ENCODE assay signal across 1 fruit fly cellular context in genomic region chrX:19193336-19193735, dm6.
TF ChIP-seq lines count a peak whose summit lies in the region.

Gene CG7914, minus strand, starts transcription at chrX:19193448.
Gene CG14194, plus strand, starts transcription at chrX:19193555.

TF ChIP-seq in whole organism, embryonic, 481 proteins besides CTCF, POLR2A, EP300 and RAD21 (continued from another document and continues in another):
- peak; percentile 69; the same call in 1 of the 2 replicates for TF ChIP-seq hbn (GFP tag; IDR thresholded peaks at IDR 0.05; lab: Robert Waterston, UW; ENCODE audit: partially characterized antibody)
- peak; percentile 86 for TF ChIP-seq hb (GFP tag; IDR thresholded peaks at IDR 0.05; lab: Robert Waterston, UW; ENCODE audit: partially characterized antibody)
- TF ChIP-seq CG11560 (tag; IDR thresholded peaks at IDR 0.05; lab: Robert Waterston, UW) = no peak
- TF ChIP-seq MBD-R2 (GFP tag; IDR thresholded peaks at IDR 0.05; lab: Robert Waterston, UW) = peak; percentile 92
- TF ChIP-seq CG12769 (tag; optimal IDR thresholded peaks at IDR 0.05; lab: Kevin White, UChicago) = no peak
- TF ChIP-seq CG17829 (tag; optimal IDR thresholded peaks at IDR 0.05; lab: Kevin White, UChicago) = no peak
- no peak for TF ChIP-seq CG1233 (GFP tag; optimal IDR thresholded peaks at IDR 0.05; lab: Kevin White, UChicago)
- no peak for TF ChIP-seq CG17612 (GFP tag; IDR thresholded peaks at IDR 0.05; lab: Robert Waterston, UW)
- no peak for TF ChIP-seq abd-A (tag; optimal IDR thresholded peaks at IDR 0.05; lab: Kevin White, UChicago)
- TF ChIP-seq CG6765 (GFP tag; optimal IDR thresholded peaks at IDR 0.05; lab: Kevin White, UChicago) = no peak
- no peak for TF ChIP-seq Vsx1 (GFP tag; optimal IDR thresholded peaks at IDR 0.05; lab: Kevin White, UChicago)
- TF ChIP-seq sisA (GFP tag; IDR thresholded peaks at IDR 0.05; lab: Robert Waterston, UW) = no peak
- TF ChIP-seq fd102C (GFP tag; optimal IDR thresholded peaks at IDR 0.05; lab: Kevin White, UChicago) = no peak
- no peak for TF ChIP-seq vvl (GFP tag; IDR thresholded peaks at IDR 0.05; lab: Robert Waterston, UW)
- TF ChIP-seq crp (GFP tag; optimal IDR thresholded peaks at IDR 0.05; lab: Kevin White, UChicago) = peak in 1 of 2 experiments; percentile 51
- TF ChIP-seq cas (GFP tag; IDR thresholded peaks at IDR 0.05; lab: Robert Waterston, UW) = no peak
- no peak for TF ChIP-seq corto (GFP tag; optimal IDR thresholded peaks at IDR 0.05; lab: Kevin White, UChicago)
- TF ChIP-seq CG14667 (GFP tag; IDR thresholded peaks at IDR 0.05; lab: Robert Waterston, UW) = no peak
- TF ChIP-seq Dll (GFP tag; IDR thresholded peaks at IDR 0.05; lab: Robert Waterston, UW; ENCODE audit: partially characterized antibody) = peak; percentile 77
- no peak for TF ChIP-seq Deaf1 (tag; optimal IDR thresholded peaks at IDR 0.05; lab: Kevin White, UChicago)
- no peak for TF ChIP-seq esg (GFP tag; conservative IDR thresholded peaks at IDR 0.05; lab: Robert Waterston, UW)
- TF ChIP-seq dmrt99B (tag; optimal IDR thresholded peaks at IDR 0.05; lab: Kevin White, UChicago) = no peak
- TF ChIP-seq CG5180 (GFP tag; optimal IDR thresholded peaks at IDR 0.05; lab: Kevin White, UChicago) = no peak
- TF ChIP-seq HLHmδ (GFP tag; optimal IDR thresholded peaks at IDR 0.05; lab: Kevin White, UChicago) = no peak
- peak; percentile 54 for TF ChIP-seq sens (GFP tag; lab: Kevin White, UChicago)
- no peak for TF ChIP-seq tap (tag; optimal IDR thresholded peaks at IDR 0.05; lab: Kevin White, UChicago)
- TF ChIP-seq Pdp1 (GFP tag; optimal IDR thresholded peaks at IDR 0.05; lab: Kevin White, UChicago) = no peak
- TF ChIP-seq luna (GFP tag; optimal IDR thresholded peaks at IDR 0.05; lab: Kevin White, UChicago) = no peak
- no peak for TF ChIP-seq Mes4 (GFP tag; optimal IDR thresholded peaks at IDR 0.05; lab: Kevin White, UChicago)
- TF ChIP-seq mam (GFP tag; optimal IDR thresholded peaks at IDR 0.05; lab: Kevin White, UChicago) = no peak
- TF ChIP-seq Myb (GFP tag; optimal IDR thresholded peaks at IDR 0.05; lab: Kevin White, UChicago) = no peak
- TF ChIP-seq H15 (GFP tag; IDR thresholded peaks at IDR 0.05; lab: Robert Waterston, UW) = no peak
- peak; percentile 7 for TF ChIP-seq sug (tag; optimal IDR thresholded peaks at IDR 0.05; lab: Kevin White, UChicago)
- TF ChIP-seq crc (GFP tag; optimal IDR thresholded peaks at IDR 0.05; lab: Kevin White, UChicago) = no peak
- no peak for TF ChIP-seq Bteb2 (GFP tag; optimal IDR thresholded peaks at IDR 0.05; lab: Kevin White, UChicago)
- TF ChIP-seq Bgb (GFP tag; IDR thresholded peaks at IDR 0.05; lab: Robert Waterston, UW; ENCODE audit: partially characterized antibody) = peak; percentile 87
- no peak for TF ChIP-seq bcd (GFP tag; optimal IDR thresholded peaks at IDR 0.05; lab: Kevin White, UChicago)
- TF ChIP-seq dysf (GFP tag; IDR thresholded peaks at IDR 0.05; lab: Robert Waterston, UW) = 0 out of 3 replicates have a peak, but pooled peaks have one; percentile 27
- TF ChIP-seq CG10959 (GFP tag; IDR thresholded peaks at IDR 0.05; lab: Robert Waterston, UW) = no peak
- TF ChIP-seq CG6854 (GFP tag; optimal IDR thresholded peaks at IDR 0.05; lab: Kevin White, UChicago) = no peak
- no peak for TF ChIP-seq CG13624 (GFP tag; optimal IDR thresholded peaks at IDR 0.05; lab: Kevin White, UChicago)
- peak; percentile 50 for TF ChIP-seq Med (GFP tag; lab: Kevin White, UChicago)
- TF ChIP-seq toy (GFP tag; IDR thresholded peaks at IDR 0.05; lab: Robert Waterston, UW) = no peak
- TF ChIP-seq wdn (GFP tag; IDR thresholded peaks at IDR 0.05; lab: Robert Waterston, UW) = no peak
- no peak for TF ChIP-seq CG2129 (GFP tag; IDR thresholded peaks at IDR 0.05; lab: Robert Waterston, UW; ENCODE audit: partially characterized antibody)
- TF ChIP-seq fru (optimal IDR thresholded peaks at IDR 0.05; lab: Kevin White, UChicago) = no peak
- TF ChIP-seq Lhr (GFP tag; optimal IDR thresholded peaks at IDR 0.05; lab: Kevin White, UChicago) = no peak
- peak; percentile 76; the same call in 2 of the 4 replicates for TF ChIP-seq chinmo (GFP tag; IDR thresholded peaks at IDR 0.05; lab: Robert Waterston, UW; ENCODE audit: partially characterized antibody)
- TF ChIP-seq eyg (GFP tag; optimal IDR thresholded peaks at IDR 0.05; lab: Kevin White, UChicago) = no peak
- no peak for TF ChIP-seq sd (tag; optimal IDR thresholded peaks at IDR 0.05; lab: Kevin White, UChicago)
- TF ChIP-seq CG1603 (tag; optimal IDR thresholded peaks at IDR 0.05; lab: Kevin White, UChicago) = peak; percentile 60
- TF ChIP-seq CG17361 (GFP tag; IDR thresholded peaks at IDR 0.05; lab: Robert Waterston, UW) = no peak
- no peak for TF ChIP-seq scrt (GFP tag; optimal IDR thresholded peaks at IDR 0.05; lab: Kevin White, UChicago)
- no peak for TF ChIP-seq Ssrp (tag; optimal IDR thresholded peaks at IDR 0.05; lab: Kevin White, UChicago)
- TF ChIP-seq CG10267 (tag; optimal IDR thresholded peaks at IDR 0.05; lab: Kevin White, UChicago) = peak; percentile 3
- TF ChIP-seq HLH54F (GFP tag; optimal IDR thresholded peaks at IDR 0.05; lab: Kevin White, UChicago) = no peak
- no peak for TF ChIP-seq az2 (GFP tag; optimal IDR thresholded peaks at IDR 0.05; lab: Kevin White, UChicago)
- TF ChIP-seq Aef1 (GFP tag; IDR thresholded peaks at IDR 0.05; lab: Robert Waterston, UW) = no peak
- no peak for TF ChIP-seq dpn (GFP tag; optimal IDR thresholded peaks at IDR 0.05; lab: Kevin White, UChicago)
- no peak for TF ChIP-seq HHEX (GFP tag; optimal IDR thresholded peaks at IDR 0.05; lab: Kevin White, UChicago)
- no peak for TF ChIP-seq Dek (tag; optimal IDR thresholded peaks at IDR 0.05; lab: Kevin White, UChicago)
- no peak for TF ChIP-seq crol (GFP tag; IDR thresholded peaks at IDR 0.05; lab: Robert Waterston, UW)
- TF ChIP-seq CG4424 (GFP tag; optimal IDR thresholded peaks at IDR 0.05; lab: Kevin White, UChicago) = no peak
- no peak for TF ChIP-seq CG17328 (GFP tag; IDR thresholded peaks at IDR 0.05; lab: Robert Waterston, UW)
- no peak for TF ChIP-seq trh (GFP tag; optimal IDR thresholded peaks at IDR 0.05; lab: Kevin White, UChicago)
- TF ChIP-seq yki (optimal IDR thresholded peaks at IDR 0.05; lab: Kevin White, UChicago) = no peak
- no peak for TF ChIP-seq Atf3 (GFP tag; optimal IDR thresholded peaks at IDR 0.05; lab: Kevin White, UChicago)
- no peak for TF ChIP-seq zfh1 (GFP tag; IDR thresholded peaks at IDR 0.05; lab: Robert Waterston, UW)
- TF ChIP-seq CG8924 (tag; optimal IDR thresholded peaks at IDR 0.05; lab: Kevin White, UChicago) = peak; percentile 1
- no peak for TF ChIP-seq tup (GFP tag; optimal IDR thresholded peaks at IDR 0.05; lab: Kevin White, UChicago)
- no peak for TF ChIP-seq D (optimal IDR thresholded peaks at IDR 0.05; lab: Kevin White, UChicago)
- no peak for TF ChIP-seq D (GFP tag; optimal IDR thresholded peaks at IDR 0.05; lab: Kevin White, UChicago)
- no peak for TF ChIP-seq sim (GFP tag; IDR thresholded peaks at IDR 0.05; lab: Robert Waterston, UW)
- no peak for TF ChIP-seq CG8359 (GFP tag; optimal IDR thresholded peaks at IDR 0.05; lab: Kevin White, UChicago; ENCODE audit: borderline replicate concordance)
- no peak for TF ChIP-seq jing (GFP tag; optimal IDR thresholded peaks at IDR 0.05; lab: Kevin White, UChicago)
- TF ChIP-seq dm (GFP tag; optimal IDR thresholded peaks at IDR 0.05; lab: Kevin White, UChicago) = no peak
- no peak for TF ChIP-seq CG1832 (GFP tag; optimal IDR thresholded peaks at IDR 0.05; lab: Kevin White, UChicago)
- TF ChIP-seq pnt (GFP tag; optimal IDR thresholded peaks at IDR 0.05; lab: Kevin White, UChicago) = no peak
- no peak for TF ChIP-seq ind (GFP tag; optimal IDR thresholded peaks at IDR 0.05; lab: Kevin White, UChicago)
- peak; percentile 29 for TF ChIP-seq HmgD (GFP tag; optimal IDR thresholded peaks at IDR 0.05; lab: Kevin White, UChicago)
- TF ChIP-seq Ets97D (GFP tag; optimal IDR thresholded peaks at IDR 0.05; lab: Kevin White, UChicago) = peak; percentile 27
- TF ChIP-seq CG4730 (GFP tag; IDR thresholded peaks at IDR 0.05; lab: Robert Waterston, UW) = no peak
- TF ChIP-seq HLH3B (GFP tag; IDR thresholded peaks at IDR 0.05; lab: Robert Waterston, UW) = no peak
- no peak for TF ChIP-seq chif (GFP tag; optimal IDR thresholded peaks at IDR 0.05; lab: Kevin White, UChicago)
- TF ChIP-seq ewg (GFP tag; optimal IDR thresholded peaks at IDR 0.05; lab: Kevin White, UChicago) = no peak
- no peak for TF ChIP-seq Awh (GFP tag; IDR thresholded peaks at IDR 0.05; lab: Robert Waterston, UW)
- no peak for TF ChIP-seq hth (optimal IDR thresholded peaks at IDR 0.05; lab: Kevin White, UChicago)
- no peak for TF ChIP-seq fd3F (GFP tag; optimal IDR thresholded peaks at IDR 0.05; lab: Kevin White, UChicago)
- no peak for TF ChIP-seq CG5245 (GFP tag; optimal IDR thresholded peaks at IDR 0.05; lab: Kevin White, UChicago)
- TF ChIP-seq gcm (GFP tag; optimal IDR thresholded peaks at IDR 0.05; lab: Kevin White, UChicago) = no peak
- TF ChIP-seq br (optimal IDR thresholded peaks at IDR 0.05; lab: Kevin White, UChicago) = no peak
- peak; percentile 70 for TF ChIP-seq unc-4 (GFP tag; IDR thresholded peaks at IDR 0.05; lab: Robert Waterston, UW; ENCODE audit: partially characterized antibody)
- TF ChIP-seq CG7928 (GFP tag; optimal IDR thresholded peaks at IDR 0.05; lab: Kevin White, UChicago) = no peak
- TF ChIP-seq CG15011 (GFP tag; optimal IDR thresholded peaks at IDR 0.05; lab: Kevin White, UChicago) = no peak
- TF ChIP-seq Ets65A (GFP tag; lab: Kevin White, UChicago) = peak; percentile 54
- TF ChIP-seq CG10209 (GFP tag; optimal IDR thresholded peaks at IDR 0.05; lab: Kevin White, UChicago) = no peak
- peak; percentile 71; the same call in 2 of the 3 replicates for TF ChIP-seq CG34224 (GFP tag; IDR thresholded peaks at IDR 0.05; lab: Robert Waterston, UW; ENCODE audit: partially characterized antibody)
- peak; percentile 15 for TF ChIP-seq CG9797 (GFP tag; optimal IDR thresholded peaks at IDR 0.05; lab: Kevin White, UChicago)
- TF ChIP-seq disco-r (GFP tag; optimal IDR thresholded peaks at IDR 0.05; lab: Kevin White, UChicago) = no peak
- peak; percentile 2 for TF ChIP-seq CG34376 (GFP tag; optimal IDR thresholded peaks at IDR 0.05; lab: Kevin White, UChicago)
- TF ChIP-seq ERR (GFP tag; optimal IDR thresholded peaks at IDR 0.05; lab: Kevin White, UChicago) = no peak
- peak; percentile 47 for TF ChIP-seq Dp (GFP tag; optimal IDR thresholded peaks at IDR 0.05; lab: Kevin White, UChicago)
- no peak for TF ChIP-seq maf-S (GFP tag; optimal IDR thresholded peaks at IDR 0.05; lab: Kevin White, UChicago)
- no peak for TF ChIP-seq ro (GFP tag; IDR thresholded peaks at IDR 0.05; lab: Robert Waterston, UW)
- no peak for TF ChIP-seq lola (GFP tag; optimal IDR thresholded peaks at IDR 0.05; lab: Kevin White, UChicago)
- TF ChIP-seq CG17359 (tag; optimal IDR thresholded peaks at IDR 0.05; lab: Kevin White, UChicago) = no peak
- TF ChIP-seq Hand (GFP tag; optimal IDR thresholded peaks at IDR 0.05; lab: Kevin White, UChicago) = no peak
- TF ChIP-seq CG15696 (tag; optimal IDR thresholded peaks at IDR 0.05; lab: Kevin White, UChicago) = no peak
- TF ChIP-seq CG3838 (GFP tag; optimal IDR thresholded peaks at IDR 0.05; lab: Kevin White, UChicago) = no peak
- no peak for TF ChIP-seq vfl (GFP tag; optimal IDR thresholded peaks at IDR 0.05; lab: Kevin White, UChicago)
- TF ChIP-seq vnd (GFP tag; IDR thresholded peaks at IDR 0.05; lab: Robert Waterston, UW; ENCODE audit: partially characterized antibody) = peak; percentile 80
- no peak for TF ChIP-seq CrebB (tag; optimal IDR thresholded peaks at IDR 0.05; lab: Kevin White, UChicago)
- TF ChIP-seq CG30403 (GFP tag; optimal IDR thresholded peaks at IDR 0.05; lab: Kevin White, UChicago) = no peak
- no peak for TF ChIP-seq Poxn (GFP tag; IDR thresholded peaks at IDR 0.05; lab: Robert Waterston, UW)
- TF ChIP-seq Hey (tag; optimal IDR thresholded peaks at IDR 0.05; lab: Kevin White, UChicago) = no peak
- TF ChIP-seq CG31224 (GFP tag; IDR thresholded peaks at IDR 0.05; lab: Robert Waterston, UW) = no peak
- no peak for TF ChIP-seq ranshi (GFP tag; IDR thresholded peaks at IDR 0.05; lab: Robert Waterston, UW)
- TF ChIP-seq NC2β (GFP tag; optimal IDR thresholded peaks at IDR 0.05; lab: Kevin White, UChicago) = no peak
- TF ChIP-seq CG9932 (GFP tag; IDR thresholded peaks at IDR 0.05; lab: Robert Waterston, UW) = peak; percentile 15; the same call in 1 of the 2 replicates
- no peak for TF ChIP-seq CG13123 (GFP tag; optimal IDR thresholded peaks at IDR 0.05; lab: Kevin White, UChicago)
- TF ChIP-seq otp (GFP tag; IDR thresholded peaks at IDR 0.05; lab: Robert Waterston, UW) = no peak
- TF ChIP-seq Opbp (GFP tag; IDR thresholded peaks at IDR 0.05; lab: Robert Waterston, UW; ENCODE audit: partially characterized antibody) = peak; percentile 87
- TF ChIP-seq mld (GFP tag; IDR thresholded peaks at IDR 0.05; lab: Robert Waterston, UW; ENCODE audit: partially characterized antibody) = peak; percentile 80
- no peak for TF ChIP-seq unpg (GFP tag; optimal IDR thresholded peaks at IDR 0.05; lab: Kevin White, UChicago)
- no peak for TF ChIP-seq ap (GFP tag; IDR thresholded peaks at IDR 0.05; lab: Robert Waterston, UW)
- TF ChIP-seq CG12071 (GFP tag; optimal IDR thresholded peaks at IDR 0.05; lab: Kevin White, UChicago) = no peak
- TF ChIP-seq BtbVII (GFP tag; optimal IDR thresholded peaks at IDR 0.05; lab: Kevin White, UChicago) = no peak
- TF ChIP-seq Antp (GFP tag; optimal IDR thresholded peaks at IDR 0.05; lab: Kevin White, UChicago) = no peak
- peak; percentile 48 for TF ChIP-seq Rfx (GFP tag; IDR thresholded peaks at IDR 0.05; lab: Robert Waterston, UW)
- TF ChIP-seq GATAe (GFP tag; conservative IDR thresholded peaks at IDR 0.05; lab: Robert Waterston, UW) = no peak
- peak; percentile 43 for TF ChIP-seq YL-1 (GFP tag; optimal IDR thresholded peaks at IDR 0.05; lab: Kevin White, UChicago)
- no peak for TF ChIP-seq CG15073 (GFP tag; optimal IDR thresholded peaks at IDR 0.05; lab: Kevin White, UChicago)
- no peak for TF ChIP-seq CG11085 (GFP tag; IDR thresholded peaks at IDR 0.05; lab: Robert Waterston, UW)
- TF ChIP-seq Hmr (GFP tag; optimal IDR thresholded peaks at IDR 0.05; lab: Kevin White, UChicago) = no peak
- TF ChIP-seq sob (GFP tag; IDR thresholded peaks at IDR 0.05; lab: Robert Waterston, UW) = 0 out of 2 replicates have a peak, but pooled peaks have one; percentile 32
- TF ChIP-seq Taf1 (GFP tag; IDR thresholded peaks at IDR 0.05; lab: Robert Waterston, UW) = no peak
- TF ChIP-seq ash1 (GFP tag; optimal IDR thresholded peaks at IDR 0.05; lab: Kevin White, UChicago) = no peak
- TF ChIP-seq CG9437 (GFP tag; optimal IDR thresholded peaks at IDR 0.05; lab: Kevin White, UChicago) = no peak
